Worm (Caenorhabditis elegans) whole organism, L3 larva: ENCODE measurements around the gene fbxc-36.

ENCODE experiments used
- ceh-9 ChIP-seq: sonication (generic microtip); optimal IDR thresholded peaks from 2 replicates; lab custom pipeline; 2018; ENCODE audit warnings: missing biosample characterization, missing genetic modification characterization
- egl-27 ChIP-seq: sonication (generic microtip); optimal IDR thresholded peaks from 4 replicates; lab custom pipeline; 2017; ENCODE audit warnings: missing biosample characterization, missing genetic modification reagents, missing genetic modification characterization
- elt-2 ChIP-seq: sonication (generic microtip); optimal IDR thresholded peaks from 2 replicates; lab custom pipeline; 2016; ENCODE audit warnings: missing genetic modification reagents, mild to moderate bottlenecking, missing genetic modification characterization, missing compliant biosample characterization
- snpc-4 ChIP-seq: fragments of 150-350 bp; optimal IDR thresholded peaks from 2 replicates; lab custom pipeline; 2014; ENCODE audit warnings: missing biosample characterization, missing genetic modification characterization

ce11 chrII:953052-953451, 12.3 kb downstream of the fbxc-36 start:
- TF ChIP-seq egl-27 (tag; lab: Kevin White, UChicago) (no peak), snpc-4 (tag; lab: Kevin White, UChicago) (no peak), elt-2 (tag; lab: Kevin White, UChicago) (no peak), ceh-9 (tag; lab: Kevin White, UChicago) (no peak)
